Fruit fly (Drosophila melanogaster): ENCODE measurements around the gene bdwf.
A peak's percentile ranks its signal among the peaks of the same experiment; 100 is the strongest.

The bdwf gene

dm6 chr3R:17080666-17081358 lies 37.9 kb upstream of the bdwf start (continued):
- no peak for TF ChIP-seq amos (GFP tag; IDR thresholded peaks at IDR 0.05; ENCODE audit: partially characterized antibody)
- TF ChIP-seq seq (GFP tag; IDR thresholded peaks at IDR 0.05) = peak; percentile 96
- TF ChIP-seq Dbx (GFP tag; IDR thresholded peaks at IDR 0.05) = peak; percentile 87
- no peak for TF ChIP-seq CG14860 (GFP tag; IDR thresholded peaks at IDR 0.05; ENCODE audit: partially characterized antibody)
- peak; percentile 95 for TF ChIP-seq CG18619 (GFP tag; optimal IDR thresholded peaks at IDR 0.05)
- peak; percentile 88 for TF ChIP-seq B-H1 (GFP tag; IDR thresholded peaks at IDR 0.05)
- TF ChIP-seq CG10431 (GFP tag; optimal IDR thresholded peaks at IDR 0.05) = peak; percentile 90
- TF ChIP-seq Ravus (GFP tag; IDR thresholded peaks at IDR 0.05) = peak; percentile 73
- peak; percentile 88 for TF ChIP-seq sqz (GFP tag; optimal IDR thresholded peaks at IDR 0.05)
- peak; percentile 68 for TF ChIP-seq B-H2 (GFP tag; optimal IDR thresholded peaks at IDR 0.05)
- TF ChIP-seq BEAF-32 (GFP tag; optimal IDR thresholded peaks at IDR 0.05) = no peak
- peak; percentile 88 for TF ChIP-seq Antp (GFP tag; optimal IDR thresholded peaks at IDR 0.05)
- no peak for TF ChIP-seq gfzf (GFP tag; optimal IDR thresholded peaks at IDR 0.05)
- TF ChIP-seq CG5180 (GFP tag; optimal IDR thresholded peaks at IDR 0.05) = peak; percentile 88
- peak; percentile 15 for TF ChIP-seq MESR4 (GFP tag; optimal IDR thresholded peaks at IDR 0.05)
- TF ChIP-seq CG13296 (GFP tag; optimal IDR thresholded peaks at IDR 0.05) = peak; percentile 94
- TF ChIP-seq chif (GFP tag; optimal IDR thresholded peaks at IDR 0.05) = peak; percentile 89 to 93
- no peak for TF ChIP-seq tna (GFP tag; IDR thresholded peaks at IDR 0.05; ENCODE audit: partially characterized antibody)
- TF ChIP-seq stc (GFP tag; IDR thresholded peaks at IDR 0.05) = peak; percentile 94
- TF ChIP-seq CG1603 (tag; optimal IDR thresholded peaks at IDR 0.05) = peak; percentile 87
- TF ChIP-seq CG4730 (GFP tag; IDR thresholded peaks at IDR 0.05) = peak; percentile 82
- TF ChIP-seq jing (GFP tag; optimal IDR thresholded peaks at IDR 0.05) = peak; percentile 86
- peak; percentile 85 for TF ChIP-seq ac (GFP tag; optimal IDR thresholded peaks at IDR 0.05)
- TF ChIP-seq CG13287 (GFP tag; IDR thresholded peaks at IDR 0.05; ENCODE audit: partially characterized antibody) = no peak
- peak; percentile 91 for TF ChIP-seq klu (GFP tag; IDR thresholded peaks at IDR 0.05)
- TF ChIP-seq Lim3 (GFP tag; IDR thresholded peaks at IDR 0.05) = peak; percentile 80
- peak; percentile 91 for TF ChIP-seq Fer3 (tag; optimal IDR thresholded peaks at IDR 0.05)
- peak; percentile 90 for TF ChIP-seq Aef1 (GFP tag; IDR thresholded peaks at IDR 0.05)
- TF ChIP-seq CG18262 (tag; optimal IDR thresholded peaks at IDR 0.05) = peak; percentile 98
- peak; percentile 93 for TF ChIP-seq Gug (GFP tag; IDR thresholded peaks at IDR 0.05)
- TF ChIP-seq Hr78 (GFP tag; optimal IDR thresholded peaks at IDR 0.05) = peak in 1 of 2 experiments; percentile 91
- TF ChIP-seq CG4820 (GFP tag; optimal IDR thresholded peaks at IDR 0.05) = peak; percentile 93
- TF ChIP-seq CG4328 (GFP tag; optimal IDR thresholded peaks at IDR 0.05) = peak; percentile 91
- TF ChIP-seq org-1 (GFP tag; optimal IDR thresholded peaks at IDR 0.05) = peak; percentile 96
- TF ChIP-seq vnd (GFP tag; IDR thresholded peaks at IDR 0.05; ENCODE audit: partially characterized antibody) = no peak
- no peak for TF ChIP-seq CG7745 (tag; optimal IDR thresholded peaks at IDR 0.05)
- TF ChIP-seq Sox102F (GFP tag; optimal IDR thresholded peaks at IDR 0.05) = peak; percentile 96
- TF ChIP-seq H2.0 (GFP tag; IDR thresholded peaks at IDR 0.05) = peak; percentile 86
- peak; percentile 90 for TF ChIP-seq nom (GFP tag; optimal IDR thresholded peaks at IDR 0.05)
- TF ChIP-seq salm (tag; optimal IDR thresholded peaks at IDR 0.05) = peak; percentile 96
- TF ChIP-seq sens-2 (GFP tag; IDR thresholded peaks at IDR 0.05) = peak; percentile 66; the same call in 1 of the 2 replicates
- peak; percentile 90 for TF ChIP-seq HmgZ (tag; optimal IDR thresholded peaks at IDR 0.05)
- peak; percentile 74 for TF ChIP-seq CG4617 (GFP tag; optimal IDR thresholded peaks at IDR 0.05; ENCODE audit: borderline replicate concordance)
- peak; percentile 83 for TF ChIP-seq shn (GFP tag; optimal IDR thresholded peaks at IDR 0.05)
- peak; percentile 95 for TF ChIP-seq Hsf (GFP tag; optimal IDR thresholded peaks at IDR 0.05)
- peak; percentile 53 for TF ChIP-seq emc (GFP tag; optimal IDR thresholded peaks at IDR 0.05)
- peak; percentile 93 for TF ChIP-seq cwo (GFP tag; optimal IDR thresholded peaks at IDR 0.05)
- peak; percentile 94 for TF ChIP-seq Spps (tag; optimal IDR thresholded peaks at IDR 0.05)
